Worm (Caenorhabditis elegans) whole organism, L1 larva: ENCODE measurements around the gene tsp-2.

Experiments used
- C16A3.4 ChIP-seq: fragments of 150-350 bp; optimal IDR thresholded peaks from 2 replicates; lab custom pipeline; 2014; ENCODE audit warnings: missing biosample characterization, missing genetic modification characterization
- F16B12.6 ChIP-seq: fragments of 150-350 bp; optimal IDR thresholded peaks from 2 replicates; lab custom pipeline; 2014; ENCODE audit warnings: missing biosample characterization, missing genetic modification characterization
- aly-2 ChIP-seq: fragments of 150-350 bp; optimal IDR thresholded peaks from 2 replicates; lab custom pipeline; 2014; ENCODE audit warnings: missing biosample characterization, missing genetic modification characterization
- blmp-1 ChIP-seq: fragments of 150-350 bp; optimal IDR thresholded peaks from 2 replicates; lab custom pipeline; 2014; ENCODE audit warnings: missing biosample characterization, missing genetic modification characterization
- ceh-8 ChIP-seq: fragments of 200-800 bp; sonication (Bioruptor generic); optimal IDR thresholded peaks from 2 replicates; lab custom pipeline; 2018; ENCODE audit warnings: mild to moderate bottlenecking, missing genetic modification characterization, moderate library complexity, missing compliant biosample characterization
- ceh-88 ChIP-seq: fragments of 200-800 bp; sonication (Bioruptor generic); IDR thresholded peaks from 2 replicates; pipeline ENCODE4 v1.3.6; 2022; ENCODE audit warnings: missing genetic modification characterization, missing compliant biosample characterization
- ces-1 ChIP-seq: fragments of 150-350 bp; optimal IDR thresholded peaks from 2 replicates; lab custom pipeline; 2014; ENCODE audit warnings: missing biosample characterization, missing genetic modification reagents, missing genetic modification characterization
- dpl-1 ChIP-seq, 3 experiments: fragments of 150-350 bp in 2 of 3; sonication (generic microtip) in 1 of 3; optimal IDR thresholded peaks; 2 replicates each; lab custom pipeline; 2014 to 2017; ENCODE audit warnings: missing biosample characterization in 3 of 3, missing genetic modification characterization in 3 of 3, missing genetic modification reagents in 3 of 3
- dsc-1 ChIP-seq: sonication (generic microtip); optimal IDR thresholded peaks from 2 replicates; lab custom pipeline; 2016; ENCODE audit warnings: mild to moderate bottlenecking, missing genetic modification characterization, missing compliant biosample characterization
- efl-1 ChIP-seq, 4 experiments: fragments of 150-350 bp; optimal IDR thresholded peaks in 3 of 4; peaks in 1 of 4; 1 replicate in 1 of 4; 2 replicates in 3 of 4; lab custom pipeline; 2014; ENCODE audit warnings: missing biosample characterization in 2 of 4, missing genetic modification characterization in 2 of 4, missing genetic modification reagents in 2 of 4
- efl-3 ChIP-seq: fragments of 200-800 bp; sonication (Bioruptor generic); optimal IDR thresholded peaks from 2 replicates; lab custom pipeline; 2018; ENCODE audit warnings: mild to moderate bottlenecking, missing genetic modification characterization, missing compliant biosample characterization
- elt-2 ChIP-seq: sonication (generic microtip); optimal IDR thresholded peaks from 2 replicates; lab custom pipeline; 2016; ENCODE audit warnings: missing genetic modification characterization, mild to moderate bottlenecking, inconsistent platforms, missing compliant biosample characterization, missing genetic modification reagents
- elt-3 ChIP-seq, 6 experiments: fragments of 150-350 bp in 1 of 6; sonication (generic microtip); optimal IDR thresholded peaks; 2 replicates each; lab custom pipeline; 2017 to 2018; ENCODE audit warnings: missing biosample characterization in 6 of 6, missing genetic modification characterization in 6 of 6, inconsistent platforms in 1 of 6
- ets-5 ChIP-seq: fragments of 200-800 bp; sonication (Bioruptor generic); IDR thresholded peaks from 2 replicates; pipeline ENCODE4 v1.3.6; 2022; ENCODE audit warnings: missing genetic modification characterization, missing compliant biosample characterization
- fos-1 ChIP-seq: fragments of 150-350 bp; optimal IDR thresholded peaks from 2 replicates; lab custom pipeline; 2014; ENCODE audit warnings: missing biosample characterization, missing genetic modification characterization
- grh-1 ChIP-seq: fragments of 200-800 bp; sonication (Bioruptor generic); IDR thresholded peaks from 2 replicates; pipeline ENCODE4 v1.3.6; 2022; ENCODE audit warnings: missing genetic modification reagents, missing genetic modification characterization, missing compliant biosample characterization
- hlh-4 ChIP-seq: sonication (generic microtip); optimal IDR thresholded peaks from 2 replicates; lab custom pipeline; 2016; ENCODE audit warnings: mild to moderate bottlenecking, missing genetic modification characterization, missing compliant biosample characterization
- irx-1 ChIP-seq: sonication (generic microtip); optimal IDR thresholded peaks from 2 replicates; lab custom pipeline; 2016; ENCODE audit warnings: missing genetic modification characterization, missing compliant biosample characterization
- isw-1 ChIP-seq: fragments of 200-800 bp; sonication (Bioruptor generic); IDR thresholded peaks from 2 replicates; pipeline ENCODE4 v1.3.6; 2022; ENCODE audit warnings: missing genetic modification characterization, missing compliant biosample characterization
- jun-1 ChIP-seq: fragments of 150-350 bp; optimal IDR thresholded peaks from 2 replicates; lab custom pipeline; 2014; ENCODE audit warnings: missing biosample characterization, missing genetic modification reagents, missing genetic modification characterization
- lin-13 ChIP-seq: fragments of 150-350 bp; optimal IDR thresholded peaks from 2 replicates; lab custom pipeline; 2014; ENCODE audit warnings: missing biosample characterization, missing genetic modification reagents, missing genetic modification characterization
- lin-14 ChIP-seq: fragments of 200-800 bp; sonication (Bioruptor generic); optimal IDR thresholded peaks from 2 replicates; lab custom pipeline; 2018; ENCODE audit warnings: mild to moderate bottlenecking, missing genetic modification characterization, moderate library complexity, missing compliant biosample characterization
- lin-35 ChIP-seq, 2 experiments: fragments of 150-350 bp; optimal IDR thresholded peaks; 2 replicates each; lab custom pipeline; 2014; ENCODE audit warnings: missing biosample characterization in 2 of 2, missing genetic modification characterization in 2 of 2, missing genetic modification reagents in 2 of 2
- lsy-2 ChIP-seq, 2 experiments: fragments of 150-350 bp; optimal IDR thresholded peaks; 2 replicates each; lab custom pipeline; 2014; ENCODE audit warnings: missing biosample characterization in 2 of 2, missing genetic modification characterization in 2 of 2
- mab-9 ChIP-seq: fragments of 200-800 bp; sonication (Bioruptor generic); IDR thresholded peaks from 2 replicates; pipeline ENCODE4 v1.3.6; 2022; ENCODE audit warnings: missing genetic modification reagents, missing genetic modification characterization, missing compliant biosample characterization
- mdl-1 ChIP-seq, 2 experiments: fragments of 150-350 bp; optimal IDR thresholded peaks; 2 replicates each; lab custom pipeline; 2014 to 2017; ENCODE audit warnings: missing biosample characterization in 2 of 2, missing genetic modification characterization in 2 of 2, inconsistent platforms in 1 of 2
- mef-2 ChIP-seq: fragments of 150-350 bp; optimal IDR thresholded peaks from 2 replicates; lab custom pipeline; 2014; ENCODE audit warnings: missing biosample characterization, missing genetic modification characterization
- mep-1 ChIP-seq: fragments of 150-350 bp; optimal IDR thresholded peaks from 2 replicates; lab custom pipeline; 2014; ENCODE audit warnings: missing biosample characterization, missing genetic modification characterization
- nhr-11 ChIP-seq: fragments of 150-350 bp; optimal IDR thresholded peaks from 2 replicates; lab custom pipeline; 2014; ENCODE audit warnings: missing biosample characterization, missing genetic modification characterization
- nhr-19 ChIP-seq: fragments of 200-800 bp; sonication (Bioruptor generic); conservative IDR thresholded peaks from 2 replicates; pipeline ENCODE4 v1.3.6; 2022; ENCODE audit warnings: missing genetic modification characterization, missing compliant biosample characterization
- nhr-20 ChIP-seq: sonication (generic microtip); optimal IDR thresholded peaks from 2 replicates; lab custom pipeline; 2016; ENCODE audit warnings: mild to moderate bottlenecking, missing genetic modification characterization, missing compliant biosample characterization
- nhr-237 ChIP-seq: fragments of 150-350 bp; optimal IDR thresholded peaks from 2 replicates; lab custom pipeline; 2014; ENCODE audit warnings: missing biosample characterization, missing genetic modification characterization
- nhr-47 ChIP-seq: sonication (generic microtip); optimal IDR thresholded peaks from 2 replicates; lab custom pipeline; 2016; ENCODE audit warnings: mild to moderate bottlenecking, missing genetic modification characterization, moderate library complexity, missing compliant biosample characterization
- nhr-71 ChIP-seq: sonication (generic microtip); optimal IDR thresholded peaks from 2 replicates; lab custom pipeline; 2016; ENCODE audit warnings: mild to moderate bottlenecking, missing genetic modification characterization, moderate library complexity, missing compliant biosample characterization
- nhr-76 ChIP-seq: sonication (generic microtip); optimal IDR thresholded peaks from 2 replicates; lab custom pipeline; 2017; ENCODE audit warnings: missing biosample characterization, missing genetic modification characterization
- nhr-85 ChIP-seq: sonication (generic microtip); peaks from one replicate; lab custom pipeline; 2016; ENCODE audit warnings: missing genetic modification characterization, inconsistent platforms, missing compliant biosample characterization
- pax-3 ChIP-seq: fragments of 200-800 bp; sonication (Bioruptor generic); optimal IDR thresholded peaks from 2 replicates; lab custom pipeline; 2018; ENCODE audit warnings: mild to moderate bottlenecking, missing genetic modification characterization, moderate library complexity, missing compliant biosample characterization
- rnt-1 ChIP-seq: sonication (generic microtip); optimal IDR thresholded peaks from 2 replicates; lab custom pipeline; 2016; ENCODE audit warnings: mild to moderate bottlenecking, missing genetic modification characterization, moderate library complexity, missing compliant biosample characterization
- skn-1 ChIP-seq: fragments of 150-350 bp; optimal IDR thresholded peaks from 2 replicates; lab custom pipeline; 2014; ENCODE audit warnings: missing biosample characterization, missing genetic modification characterization
- snpc-4 ChIP-seq: fragments of 150-350 bp; optimal IDR thresholded peaks from 2 replicates; lab custom pipeline; 2014; ENCODE audit warnings: missing biosample characterization, missing genetic modification characterization
- snu-23 ChIP-seq: sonication (generic microtip); optimal IDR thresholded peaks from 2 replicates; lab custom pipeline; 2016; ENCODE audit warnings: missing genetic modification characterization, missing compliant biosample characterization
- sox-4 ChIP-seq: sonication (generic microtip); optimal IDR thresholded peaks from 2 replicates; lab custom pipeline; 2016; ENCODE audit warnings: missing genetic modification characterization, missing compliant biosample characterization
- tbx-2 ChIP-seq: sonication (generic microtip); optimal IDR thresholded peaks from 2 replicates; lab custom pipeline; 2016; ENCODE audit warnings: missing genetic modification characterization, missing compliant biosample characterization
- unc-130 ChIP-seq: fragments of 150-350 bp; optimal IDR thresholded peaks from 2 replicates; lab custom pipeline; 2017; ENCODE audit warnings: missing biosample characterization, missing genetic modification characterization, inconsistent platforms
- unc-86 ChIP-seq: sonication (generic microtip); optimal IDR thresholded peaks from 2 replicates; lab custom pipeline; 2016; ENCODE audit warnings: missing genetic modification characterization, missing compliant biosample characterization
- unc-98 ChIP-seq: fragments of 200-800 bp; sonication (Bioruptor generic); IDR thresholded peaks from 2 replicates; pipeline ENCODE4 v1.3.6; 2022; ENCODE audit warnings: missing genetic modification characterization, missing compliant biosample characterization
- xbp-1 ChIP-seq: sonication (generic microtip); optimal IDR thresholded peaks from 2 replicates; lab custom pipeline; 2016; ENCODE audit warnings: missing genetic modification characterization, missing compliant biosample characterization
- zag-1 ChIP-seq: fragments of 150-350 bp; optimal IDR thresholded peaks from 2 replicates; lab custom pipeline; 2014; ENCODE audit warnings: missing biosample characterization, missing genetic modification characterization
- zip-4 ChIP-seq: fragments of 200-800 bp; sonication (Bioruptor generic); optimal IDR thresholded peaks from 2 replicates; lab custom pipeline; 2018; ENCODE audit warnings: mild to moderate bottlenecking, missing genetic modification characterization, moderate library complexity, missing compliant biosample characterization
- ztf-4 ChIP-seq: fragments of 150-350 bp; optimal IDR thresholded peaks from 2 replicates; lab custom pipeline; 2014; ENCODE audit warnings: missing biosample characterization, missing genetic modification characterization

The tsp-2 gene

ce11 chrIII:8228916-8229315, 8.8 kb downstream of the tsp-2 start (continued):
- TF ChIP-seq mab-9 (GFP tag; lab: Robert Waterston, UW) (no peak), tbx-2 (tag; lab: Kevin White, UChicago) (no peak), grh-1 (GFP tag; lab: Robert Waterston, UW) (no peak), ets-5 (GFP tag; lab: Robert Waterston, UW) (no peak), nhr-19 (no peak), nhr-237 (tag; lab: Kevin White, UChicago) (no peak), ceh-8 (GFP tag; lab: Kevin White, UChicago) (no peak), unc-86 (tag; lab: Kevin White, UChicago) (no peak), nhr-71 (tag; lab: Kevin White, UChicago) (peak; percentile 16), isw-1 (GFP tag; lab: Robert Waterston, UW) (no peak), C16A3.4 (tag; lab: Kevin White, UChicago) (no peak)

ce11 chrIII:8227511-8227910, 10.2 kb downstream of the tsp-2 start, which contains the start of gene fbxl-1:
Gene fbxl-1, plus strand, starts transcription at chrIII:8227830.
- TF ChIP-seq sox-4 (tag; lab: Kevin White, UChicago): peak; percentile 73
- no peak for TF ChIP-seq nhr-85 (tag; lab: Kevin White, UChicago)
- TF ChIP-seq lin-35 (GFP tag; optimal IDR thresholded peaks at IDR 0.05; lab: Kevin White, UChicago): peak; percentile 63 to 82
- TF ChIP-seq lin-13 (GFP tag; lab: Kevin White, UChicago): peak; percentile 65
- no peak for TF ChIP-seq zag-1
- TF ChIP-seq efl-3 (GFP tag; lab: Kevin White, UChicago): no peak
- TF ChIP-seq dpl-1 (GFP tag; optimal IDR thresholded peaks at IDR 0.05; lab: Kevin White, UChicago): peak; percentile 52 to 57 (median 53)
- peak; percentile 88 for TF ChIP-seq nhr-20
- peak; percentile 73 for TF ChIP-seq xbp-1 (tag; lab: Kevin White, UChicago)
- peak; percentile 82 for TF ChIP-seq C16A3.4 (tag; lab: Kevin White, UChicago)
- peak; percentile 75 to 88 for TF ChIP-seq lsy-2 (tag; optimal IDR thresholded peaks at IDR 0.05; lab: Kevin White, UChicago)
- TF ChIP-seq ceh-8 (GFP tag; lab: Kevin White, UChicago): peak; percentile 29
- peak; percentile 85 for TF ChIP-seq nhr-47 (tag; lab: Kevin White, UChicago)
- peak; percentile 68 to 70 for TF ChIP-seq efl-1 (optimal IDR thresholded peaks at IDR 0.05; lab: Kevin White, UChicago)
- peak; percentile 48 to 97 for TF ChIP-seq efl-1 (GFP tag; optimal IDR thresholded peaks at IDR 0.05 in 1 of 2; lab: Kevin White, UChicago)
- no peak for TF ChIP-seq ets-5 (GFP tag; lab: Robert Waterston, UW)
- peak; percentile 99 for TF ChIP-seq lin-14 (GFP tag; lab: Kevin White, UChicago)
- TF ChIP-seq aly-2 (tag; lab: Kevin White, UChicago): no peak
- peak; percentile 21 for TF ChIP-seq elt-2
- peak in 1 of 2 experiments; percentile 93 for TF ChIP-seq mdl-1 (tag; optimal IDR thresholded peaks at IDR 0.05; lab: Kevin White, UChicago)
- peak; percentile 56 for TF ChIP-seq unc-130 (tag; lab: Kevin White, UChicago)
- peak; percentile 80 for TF ChIP-seq dsc-1 (tag; lab: Kevin White, UChicago)
- TF ChIP-seq jun-1: peak; percentile 47
- TF ChIP-seq nhr-11: no peak
- peak; percentile 96 for TF ChIP-seq unc-86 (tag; lab: Kevin White, UChicago)
- TF ChIP-seq mep-1 (tag; lab: Kevin White, UChicago): peak; percentile 51
- TF ChIP-seq blmp-1 (tag; lab: Kevin White, UChicago): peak; percentile 55
- TF ChIP-seq ceh-88 (GFP tag; lab: Robert Waterston, UW): peak; percentile 43; the same call in 1 of the 2 replicates
- peak; percentile 82 for TF ChIP-seq rnt-1 (tag; lab: Kevin White, UChicago)
- peak; percentile 9 for TF ChIP-seq zip-4
- peak; percentile 87 for TF ChIP-seq snu-23
- no peak for TF ChIP-seq hlh-4 (tag; lab: Kevin White, UChicago)
- TF ChIP-seq nhr-76 (tag; lab: Kevin White, UChicago): no peak
- peak; percentile 71 for TF ChIP-seq nhr-19
- peak; percentile 60 for TF ChIP-seq ztf-4
- TF ChIP-seq irx-1 (tag; lab: Kevin White, UChicago): peak; percentile 29
- peak; percentile 58 for TF ChIP-seq mef-2 (tag; lab: Kevin White, UChicago)
- TF ChIP-seq skn-1 (tag; lab: Kevin White, UChicago): peak; percentile 65
- peak in 2 of 6 experiments; percentile 14 to 61 for TF ChIP-seq elt-3 (tag; optimal IDR thresholded peaks at IDR 0.05; lab: Kevin White, UChicago)
- peak; percentile 43 for TF ChIP-seq fos-1 (tag; lab: Kevin White, UChicago)
- no peak for TF ChIP-seq unc-98
- TF ChIP-seq pax-3 (tag; lab: Kevin White, UChicago): peak; percentile 64
- peak; percentile 50 for TF ChIP-seq F16B12.6 (tag; lab: Kevin White, UChicago)
- TF ChIP-seq snpc-4 (tag; lab: Kevin White, UChicago): peak; percentile 6
- TF ChIP-seq ces-1 (GFP tag; lab: Kevin White, UChicago): no peak
